Worm (Caenorhabditis elegans): Measurements from ENCODE around the gene ceh-93.

DNA sequence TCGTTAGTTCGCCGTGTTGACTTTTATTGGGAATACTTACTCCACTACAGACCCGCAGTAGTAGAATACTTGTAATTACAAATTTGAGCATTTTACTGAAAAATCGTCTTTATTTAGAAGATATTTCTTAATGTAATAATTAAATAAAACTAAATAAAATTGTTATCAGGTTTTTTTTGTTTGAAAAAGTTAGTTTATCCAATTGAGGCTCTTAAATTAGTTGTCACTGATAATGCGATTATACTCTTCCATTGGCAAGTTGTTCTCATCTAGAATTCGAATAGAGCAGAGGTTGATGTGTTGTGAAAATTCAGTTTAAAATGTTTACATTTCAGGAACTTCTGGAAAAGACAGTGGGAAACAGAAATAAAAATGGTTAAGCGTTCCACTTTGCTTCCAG, 36.9 kb upstream of the ceh-93 start, which contains the start of gene ZK1193.2:
- TF ChIP-seq him-1 (tag; optimal IDR thresholded peaks at IDR 0.05) (no peak), W03F9.2 (tag; optimal IDR thresholded peaks at IDR 0.05) (no peak), dao-5 (tag; optimal IDR thresholded peaks at IDR 0.05) (no peak)

Data from whole organism, L4/young adult.